Worm (Caenorhabditis elegans): ENCODE data around the gene emc-1.

Gene emc-1

DNA sequence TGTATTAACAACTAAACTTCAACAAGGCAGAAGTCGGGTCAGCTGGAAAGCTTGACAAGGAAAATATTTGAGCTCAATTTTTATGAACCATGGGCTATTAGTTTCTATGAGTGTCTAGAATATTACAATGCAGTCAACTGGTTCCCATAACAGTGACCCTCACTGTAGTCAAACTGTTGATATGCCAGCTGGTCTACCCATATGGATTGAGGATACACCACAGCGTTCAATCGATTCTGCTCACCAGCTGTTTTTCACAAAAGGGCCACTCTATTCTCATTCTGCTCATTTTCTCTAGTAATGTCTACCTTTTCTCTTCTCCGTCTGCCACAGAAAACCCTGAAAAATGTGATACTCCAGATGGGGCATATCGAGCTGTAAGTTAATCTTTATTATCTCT lies 37.2 kb upstream of the emc-1 start, which contains the start of gene fbxb-42:
TSS of gene fbxb-42 (plus strand) at position 301 of the 400 bp plus-strand sequence.
- no peak for TF ChIP-seq nhr-48 (tag; optimal IDR thresholded peaks at IDR 0.05)
- peak in 1 of 2 experiments; percentile 27 for TF ChIP-seq unc-62 (GFP tag; optimal IDR thresholded peaks at IDR 0.05 in 1 of 2)
- TF ChIP-seq unc-62 (tag; optimal IDR thresholded peaks at IDR 0.05): no peak

DNA sequence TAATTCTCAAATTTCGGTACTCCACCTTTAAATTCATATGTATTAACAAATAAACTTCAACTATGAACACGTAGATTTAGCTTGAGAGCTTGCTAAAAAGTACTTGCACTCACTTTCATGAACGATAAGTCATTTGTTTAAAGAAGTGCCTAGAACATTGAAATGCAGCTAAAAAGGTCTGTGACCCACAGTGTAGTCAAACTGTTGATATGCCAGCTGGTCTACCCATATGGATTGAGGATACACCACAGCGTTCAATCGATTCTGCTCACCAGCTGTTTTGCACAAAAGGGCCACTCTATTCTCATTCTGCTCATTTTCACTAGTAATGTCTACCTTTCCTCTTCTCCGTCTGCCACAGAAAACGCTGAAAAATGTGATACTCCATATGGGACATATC lies 35.8 kb upstream of the emc-1 start, which contains the start of gene fbxb-43:
TSS of gene fbxb-43 (plus strand) at position 301 of the 400 bp plus-strand sequence.
- no peak for TF ChIP-seq lin-13 (GFP tag; optimal IDR thresholded peaks at IDR 0.05)
- no peak for TF ChIP-seq fos-1 (tag; optimal IDR thresholded peaks at IDR 0.05)
- no peak for TF ChIP-seq nhr-10 (tag; optimal IDR thresholded peaks at IDR 0.05)
- no peak for TF ChIP-seq F44E2.7 (GFP tag; IDR thresholded peaks at IDR 0.05)
- TF ChIP-seq spr-1 (tag; optimal IDR thresholded peaks at IDR 0.05): no peak
- no peak for TF ChIP-seq spr-3 (GFP tag; optimal IDR thresholded peaks at IDR 0.05)
- TF ChIP-seq skn-1 (tag; optimal IDR thresholded peaks at IDR 0.05): no peak
- no peak for TF ChIP-seq mdl-1 (tag; optimal IDR thresholded peaks at IDR 0.05)
- no peak for TF ChIP-seq nhr-25 (tag; optimal IDR thresholded peaks at IDR 0.05; ENCODE audit: borderline replicate concordance, insufficient read depth)

DNA sequence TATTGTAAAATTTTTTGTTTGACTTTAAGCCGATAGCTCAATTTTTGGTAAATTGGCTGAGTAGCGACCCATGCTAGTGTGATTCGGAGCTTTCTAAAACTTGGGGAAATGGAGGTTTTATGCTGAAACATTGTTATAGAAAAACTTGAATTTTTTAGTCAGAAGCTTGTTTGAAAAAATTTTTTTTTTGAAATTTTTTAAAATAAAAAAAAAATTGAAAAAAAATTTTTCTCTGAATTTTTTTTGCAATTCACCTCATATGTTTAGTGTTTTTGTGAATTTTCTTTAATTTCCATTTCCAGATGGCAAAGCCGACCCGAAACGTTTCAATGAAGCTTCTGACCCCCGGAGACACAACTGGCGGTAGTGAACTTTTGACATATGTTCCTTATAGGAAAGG lies 28.9 kb upstream of the emc-1 start, which contains the start of gene Y51H7BR.4:
TSS of gene Y51H7BR.4 (plus strand) at position 301 of the 400 bp plus-strand sequence.
- TF ChIP-seq pha-4 (GFP tag; IDR thresholded peaks at IDR 0.05) (no peak), pha-4 (tag; optimal IDR thresholded peaks at IDR 0.05) (no peak), spr-3 (GFP tag; optimal IDR thresholded peaks at IDR 0.05) (no peak), ces-1 (GFP tag; optimal IDR thresholded peaks at IDR 0.05) (no peak), ceh-44 (GFP tag; IDR thresholded peaks at IDR 0.05) (no peak), fkh-10 (GFP tag; optimal IDR thresholded peaks at IDR 0.05) (no peak), lim-7 (GFP tag; IDR thresholded peaks at IDR 0.05) (no peak), nhr-237 (tag; optimal IDR thresholded peaks at IDR 0.05) (no peak), ztf-7 (tag; optimal IDR thresholded peaks at IDR 0.05) (no peak), daf-12 (tag; optimal IDR thresholded peaks at IDR 0.05) (no peak), php-3 (GFP tag; IDR thresholded peaks at IDR 0.05) (no peak), unc-62 (GFP tag; optimal IDR thresholded peaks at IDR 0.05 in 1 of 2) (no peak), unc-62 (tag; optimal IDR thresholded peaks at IDR 0.05) (no peak), saeg-2 (GFP tag; IDR thresholded peaks at IDR 0.05) (no peak), daf-16 (GFP tag; optimal IDR thresholded peaks at IDR 0.05) (no peak), daf-16 (tag; optimal IDR thresholded peaks at IDR 0.05) (no peak), dmd-6 (GFP tag; IDR thresholded peaks at IDR 0.05) (no peak), duxl-1 (tag; optimal IDR thresholded peaks at IDR 0.05; ENCODE audit: poor library complexity) (no peak), nhr-6 (tag; optimal IDR thresholded peaks at IDR 0.05) (no peak), mdl-1 (tag; optimal IDR thresholded peaks at IDR 0.05) (no peak), egl-43 (GFP tag; IDR thresholded peaks at IDR 0.05) (no peak)

DNA sequence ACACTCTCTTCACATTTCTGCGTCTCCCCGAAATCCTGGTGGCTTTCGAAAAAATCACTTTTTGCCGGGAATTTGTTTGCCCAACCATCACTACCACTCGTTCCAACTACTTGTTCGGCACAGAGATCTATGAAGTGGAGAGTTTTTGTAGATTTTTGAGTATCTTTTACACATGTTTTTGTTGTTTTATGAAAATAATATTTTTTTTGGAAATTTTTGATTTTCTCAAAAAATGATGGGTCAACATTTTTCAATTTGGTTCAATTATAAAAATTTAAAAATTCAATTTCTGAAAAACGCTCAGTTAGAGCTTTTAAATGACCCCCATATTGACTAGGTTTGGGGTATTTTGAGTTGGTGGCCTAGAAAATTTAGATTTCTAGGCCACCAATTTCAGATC lies 25.4 kb upstream of the emc-1 start, which contains the start of gene Y51H7BR.7:
TSS of gene Y51H7BR.7 (minus strand) at position 101 of the 400 bp plus-strand sequence.
- no peak for TF ChIP-seq ZK546.5 (tag; optimal IDR thresholded peaks at IDR 0.05)
- no peak for TF ChIP-seq aly-2 (tag; optimal IDR thresholded peaks at IDR 0.05)
- no peak for TF ChIP-seq cey-2 (tag; optimal IDR thresholded peaks at IDR 0.05; ENCODE audit: borderline replicate concordance, insufficient read depth)
- TF ChIP-seq dpl-1 (GFP tag; optimal IDR thresholded peaks at IDR 0.05): no peak
- no peak for TF ChIP-seq ctbp-1 (GFP tag; IDR thresholded peaks at IDR 0.05)
- TF ChIP-seq tra-1 (GFP tag; IDR thresholded peaks at IDR 0.05): no peak
- no peak for TF ChIP-seq set-16 (GFP tag; IDR thresholded peaks at IDR 0.05)
- no peak for TF ChIP-seq unc-130 (GFP tag; optimal IDR thresholded peaks at IDR 0.05)
- no peak for TF ChIP-seq lin-15B (tag; optimal IDR thresholded peaks at IDR 0.05)
- no peak for TF ChIP-seq lin-39 (tag; optimal IDR thresholded peaks at IDR 0.05)
- TF ChIP-seq nhr-77 (tag; optimal IDR thresholded peaks at IDR 0.05): no peak
- TF ChIP-seq mdt-29 (GFP tag; IDR thresholded peaks at IDR 0.05): no peak
- TF ChIP-seq ceh-32 (tag; optimal IDR thresholded peaks at IDR 0.05; ENCODE audit: poor library complexity): no peak
- TF ChIP-seq zag-1 (tag; optimal IDR thresholded peaks at IDR 0.05): no peak
- no peak for TF ChIP-seq mes-2 (tag; optimal IDR thresholded peaks at IDR 0.05; ENCODE audit: poor library complexity, severe bottlenecking)
- TF ChIP-seq fkh-10 (GFP tag; optimal IDR thresholded peaks at IDR 0.05): no peak
- TF ChIP-seq hlh-11 (tag; optimal IDR thresholded peaks at IDR 0.05): no peak
- no peak for TF ChIP-seq F44E2.7 (GFP tag; IDR thresholded peaks at IDR 0.05)

Data from whole organism, L4 larva.